Fruit fly (Drosophila melanogaster): ENCODE measurements around the gene RpL13A.

RpL13A gene

DNA sequence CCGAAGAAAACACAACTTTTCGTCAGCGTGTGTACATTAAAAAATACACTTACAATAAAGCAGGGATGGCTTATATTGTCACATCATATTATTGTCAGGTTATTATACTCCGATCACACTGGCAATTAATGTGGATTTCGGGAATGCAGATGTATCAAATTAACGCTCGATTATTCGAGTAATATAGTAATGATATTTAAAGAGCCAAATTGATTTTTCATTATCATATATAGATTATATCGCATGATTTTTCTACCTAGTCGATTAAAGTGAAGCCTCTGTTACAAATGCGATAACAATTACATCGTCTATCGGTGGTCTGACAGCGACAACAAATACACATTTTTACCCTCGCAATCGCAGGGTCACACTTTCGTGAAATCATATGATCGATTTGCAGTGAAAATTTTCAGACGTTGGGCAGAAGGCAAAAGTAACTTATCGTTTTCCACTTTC, 32.8 kb upstream of the RpL13A start, which contains the start of the genes noi and Vha26 (continued):
- no peak for TF ChIP-seq Dip2 (GFP tag; IDR thresholded peaks at IDR 0.05)
- peak; percentile 31 for TF ChIP-seq caup (GFP tag; optimal IDR thresholded peaks at IDR 0.05; ENCODE audit: severe bottlenecking)
- no peak for TF ChIP-seq esg (GFP tag; conservative IDR thresholded peaks at IDR 0.05)
- TF ChIP-seq peb (GFP tag; IDR thresholded peaks at IDR 0.05) = no peak
- no peak for TF ChIP-seq CG33213 (GFP tag; optimal IDR thresholded peaks at IDR 0.05)
- no peak for TF ChIP-seq CG32772 (GFP tag; IDR thresholded peaks at IDR 0.05)
- TF ChIP-seq corto (GFP tag; optimal IDR thresholded peaks at IDR 0.05) = no peak
- peak; percentile 39 for TF ChIP-seq pfk (GFP tag; optimal IDR thresholded peaks at IDR 0.05)
- TF ChIP-seq CG2875 (GFP tag; optimal IDR thresholded peaks at IDR 0.05) = peak; percentile 12
- TF ChIP-seq CG8281 (tag; optimal IDR thresholded peaks at IDR 0.05) = no peak
- TF ChIP-seq CG6683 (GFP tag; optimal IDR thresholded peaks at IDR 0.05) = no peak
- TF ChIP-seq CG31365 (tag; optimal IDR thresholded peaks at IDR 0.05) = no peak
- TF ChIP-seq sqz (GFP tag; optimal IDR thresholded peaks at IDR 0.05) = no peak
- TF ChIP-seq Xrp1 (GFP tag; IDR thresholded peaks at IDR 0.05) = peak; percentile 10; the same call in 1 of the 2 replicates
- TF ChIP-seq CG4617 (GFP tag; optimal IDR thresholded peaks at IDR 0.05; ENCODE audit: borderline replicate concordance) = peak; percentile 53
- TF ChIP-seq CG15601 (tag; optimal IDR thresholded peaks at IDR 0.05) = peak; percentile 68
- TF ChIP-seq inv (GFP tag; IDR thresholded peaks at IDR 0.05; ENCODE audit: partially characterized antibody) = peak; percentile 53; the same call in 1 of the 2 replicates
- no peak for TF ChIP-seq CG34376 (GFP tag; optimal IDR thresholded peaks at IDR 0.05)
- TF ChIP-seq Ptx1 (GFP tag; IDR thresholded peaks at IDR 0.05) = no peak
- TF ChIP-seq CG17186 (GFP tag; optimal IDR thresholded peaks at IDR 0.05) = peak; percentile 78
- TF ChIP-seq CG11456 (GFP tag; IDR thresholded peaks at IDR 0.05) = no peak
- TF ChIP-seq HLHmδ (GFP tag; optimal IDR thresholded peaks at IDR 0.05) = no peak
- TF ChIP-seq en (GFP tag; optimal IDR thresholded peaks at IDR 0.05) = no peak
- TF ChIP-seq kah (GFP tag; optimal IDR thresholded peaks at IDR 0.05) = no peak
- no peak for TF ChIP-seq Ssrp (tag; optimal IDR thresholded peaks at IDR 0.05)
- no peak for TF ChIP-seq so (GFP tag; IDR thresholded peaks at IDR 0.05)
- peak; percentile 41 for TF ChIP-seq Max (GFP tag; optimal IDR thresholded peaks at IDR 0.05)
- TF ChIP-seq CHES-1-like (GFP tag; optimal IDR thresholded peaks at IDR 0.05) = peak; percentile 3
- no peak for TF ChIP-seq CG12104 (GFP tag; optimal IDR thresholded peaks at IDR 0.05)
- TF ChIP-seq CG15073 (GFP tag; optimal IDR thresholded peaks at IDR 0.05) = no peak
- TF ChIP-seq Jarid2 (GFP tag; optimal IDR thresholded peaks at IDR 0.05) = no peak
- no peak for TF ChIP-seq CG10431 (GFP tag; optimal IDR thresholded peaks at IDR 0.05)
- TF ChIP-seq CG12071 (GFP tag; optimal IDR thresholded peaks at IDR 0.05) = no peak
- no peak for TF ChIP-seq CG5180 (GFP tag; optimal IDR thresholded peaks at IDR 0.05)
- peak; percentile 74 for TF ChIP-seq knrl (GFP tag; IDR thresholded peaks at IDR 0.05; ENCODE audit: partially characterized antibody)
- no peak for TF ChIP-seq Vsx1 (GFP tag; optimal IDR thresholded peaks at IDR 0.05)
- peak; percentile 72 for TF ChIP-seq CG10267 (tag; optimal IDR thresholded peaks at IDR 0.05)
- TF ChIP-seq CG34224 (GFP tag; IDR thresholded peaks at IDR 0.05; ENCODE audit: partially characterized antibody) = peak; percentile 47; the same call in 2 of the 3 replicates
- TF ChIP-seq CG10321 (GFP tag; IDR thresholded peaks at IDR 0.05) = no peak
- TF ChIP-seq gcm2 (GFP tag; optimal IDR thresholded peaks at IDR 0.05) = no peak
- peak; percentile 63 for TF ChIP-seq Myb (GFP tag; optimal IDR thresholded peaks at IDR 0.05)
- peak; percentile 72 for TF ChIP-seq CG12391 (tag; optimal IDR thresholded peaks at IDR 0.05)
- TF ChIP-seq CG8478 (optimal IDR thresholded peaks at IDR 0.05) = no peak
- TF ChIP-seq CG17829 (tag; optimal IDR thresholded peaks at IDR 0.05) = peak; percentile 73
- TF ChIP-seq CG12744 (GFP tag; optimal IDR thresholded peaks at IDR 0.05) = peak; percentile 19
- peak; percentile 8 for TF ChIP-seq da (GFP tag; optimal IDR thresholded peaks at IDR 0.05)
- TF ChIP-seq crol (GFP tag; IDR thresholded peaks at IDR 0.05) = no peak
- peak; percentile 18 for TF ChIP-seq fd96Cb (tag; optimal IDR thresholded peaks at IDR 0.05)
- TF ChIP-seq NFAT (GFP tag; IDR thresholded peaks at IDR 0.05) = no peak
- TF ChIP-seq CG1233 (GFP tag; optimal IDR thresholded peaks at IDR 0.05) = no peak

Measured in whole organism, embryonic.